Worm (Caenorhabditis elegans) whole organism, early embryonic: ENCODE data around the gene srd-8.

ENCODE experiments used
- ceh-13 ChIP-seq: fragments of 200-800 bp; sonication (Bioruptor generic); optimal IDR thresholded peaks from 2 replicates; lab custom pipeline; 2018; ENCODE audit warnings: mild to moderate bottlenecking, missing genetic modification characterization, missing compliant biosample characterization
- hmbx-1 ChIP-seq: sonication (generic microtip); optimal IDR thresholded peaks from 2 replicates; lab custom pipeline; 2016; ENCODE audit warnings: mild to moderate bottlenecking, missing genetic modification characterization, missing compliant biosample characterization

DNA sequence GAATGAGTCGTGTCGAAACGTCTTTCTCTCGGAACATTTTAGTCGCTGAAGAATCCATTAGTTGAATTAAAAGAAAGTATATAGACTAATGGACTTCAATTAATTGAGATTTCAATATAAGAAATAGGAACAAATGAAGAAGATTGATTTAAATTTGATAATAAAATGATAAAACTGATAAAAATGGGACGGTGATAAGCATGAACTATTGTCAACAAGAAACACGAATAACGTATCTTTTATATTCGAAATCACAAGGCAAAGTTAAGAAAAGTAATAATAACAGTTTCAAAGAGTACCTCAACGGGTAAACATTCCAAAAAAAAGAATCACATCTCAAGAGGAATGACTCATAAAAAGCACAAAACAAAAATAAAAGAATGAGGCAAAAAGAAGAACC, 24.0 kb upstream of the srd-8 start, which contains the start of gene T19E7.6:
- TF ChIP-seq hmbx-1 (tag; lab: Kevin White, UChicago) (no peak), ceh-13 (GFP tag; lab: Kevin White, UChicago) (no peak)
